Worm (Caenorhabditis elegans) whole organism, L1 larva: Measurements from ENCODE around the gene C06E1.1.

Experiments used
- dsc-1 ChIP-seq: sonication (generic microtip); optimal IDR thresholded peaks from 2 replicates; lab custom pipeline; 2016; ENCODE audit warnings: mild to moderate bottlenecking, missing genetic modification characterization, missing compliant biosample characterization
- mdl-1 ChIP-seq, 2 experiments: fragments of 150-350 bp; optimal IDR thresholded peaks; 2 replicates each; lab custom pipeline; 2014 to 2017; ENCODE audit warnings: missing biosample characterization in 2 of 2, missing genetic modification characterization in 2 of 2, inconsistent platforms in 1 of 2
- nhr-84 ChIP-seq: sonication (generic microtip); optimal IDR thresholded peaks from 2 replicates; lab custom pipeline; 2017; ENCODE audit warnings: missing biosample characterization, missing genetic modification characterization
- pag-3 ChIP-seq: sonication (generic microtip); optimal IDR thresholded peaks from 2 replicates; lab custom pipeline; 2017; ENCODE audit warnings: missing genetic modification characterization, mild to moderate bottlenecking, missing compliant biosample characterization, antibody characterized with exemption, borderline replicate concordance; ENCODE audit not compliant: insufficient read depth
- unc-62 ChIP-seq: fragments of 150-350 bp; optimal IDR thresholded peaks from 2 replicates; lab custom pipeline; 2014; ENCODE audit warnings: missing biosample characterization, missing genetic modification reagents, missing genetic modification characterization
- zag-1 ChIP-seq: fragments of 150-350 bp; optimal IDR thresholded peaks from 2 replicates; lab custom pipeline; 2014; ENCODE audit warnings: missing biosample characterization, missing genetic modification characterization

DNA sequence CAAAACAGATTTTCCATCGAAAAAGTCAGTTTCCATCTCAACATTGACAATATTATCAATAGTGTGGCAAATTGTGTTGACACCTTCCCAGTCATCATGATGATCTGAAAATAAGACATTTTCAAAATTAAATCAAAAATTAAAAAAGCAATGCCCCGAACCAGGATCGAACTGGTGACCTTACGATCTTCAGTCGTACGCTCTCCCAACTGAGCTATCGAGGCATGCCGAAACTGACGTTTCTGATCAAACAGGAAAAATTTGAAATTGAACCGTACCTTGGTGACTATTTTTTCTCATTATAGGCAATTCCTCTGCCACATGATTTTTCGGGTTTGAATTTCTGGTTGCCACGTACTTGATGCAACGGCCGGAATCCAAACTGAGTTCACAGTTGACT, 47.8 kb downstream of the C06E1.1 start:
- TF ChIP-seq dsc-1 (tag; lab: Kevin White, UChicago) (no peak), mdl-1 (tag; optimal IDR thresholded peaks at IDR 0.05; lab: Kevin White, UChicago) (no peak), zag-1 (no peak), unc-62 (no peak), pag-3 (tag; lab: Kevin White, UChicago) (no peak), nhr-84 (tag; lab: Kevin White, UChicago) (no peak)
